Fruit fly (Drosophila melanogaster) whole organism, embryonic: ENCODE data around the gene CG43085.

Experiments used
- Atf-2 ChIP-seq: fragments of 200-800 bp; sonication (Bioruptor generic); optimal IDR thresholded peaks from 2 replicates; lab custom pipeline; 2016; ENCODE audit warnings: missing biosample characterization, missing genetic modification characterization
- B-H2 ChIP-seq: fragments of 200-800 bp; sonication (Bioruptor generic); optimal IDR thresholded peaks from 2 replicates; lab custom pipeline; 2018; ENCODE audit warnings: missing biosample characterization, mild to moderate bottlenecking, missing genetic modification characterization
- Blimp-1 ChIP-seq: fragments of 200-800 bp; sonication (Bioruptor generic); optimal IDR thresholded peaks from 3 replicates; lab custom pipeline; 2018; ENCODE audit warnings: missing biosample characterization, missing genetic modification characterization, mild to moderate bottlenecking, moderate library complexity, missing genetic modification reagents
- CG10209 ChIP-seq: fragments of 200-800 bp; sonication (Bioruptor generic); optimal IDR thresholded peaks from 3 replicates; lab custom pipeline; 2017; ENCODE audit warnings: missing biosample characterization, mild to moderate bottlenecking, missing genetic modification characterization, missing genetic modification reagents
- CG12744 ChIP-seq: fragments of 200-800 bp; sonication (Bioruptor generic); optimal IDR thresholded peaks from 2 replicates; lab custom pipeline; 2016; ENCODE audit warnings: missing biosample characterization, missing genetic modification characterization
- CG15011 ChIP-seq: fragments of 200-800 bp; sonication (Bioruptor generic); optimal IDR thresholded peaks from 3 replicates; lab custom pipeline; 2018; ENCODE audit warnings: missing biosample characterization, mild to moderate bottlenecking, missing genetic modification characterization
- CG15479 ChIP-seq: fragments of 200-800 bp; sonication (Bioruptor generic); optimal IDR thresholded peaks from 3 replicates; lab custom pipeline; 2019; ENCODE audit warnings: missing biosample characterization, mild to moderate bottlenecking, missing genetic modification characterization, moderate library complexity
- CG15696 ChIP-seq: fragments of 200-800 bp; sonication (Bioruptor generic); optimal IDR thresholded peaks from 2 replicates; lab custom pipeline; 2019; ENCODE audit warnings: missing biosample characterization, mild to moderate bottlenecking, missing genetic modification characterization, moderate library complexity
- CG17829 ChIP-seq: fragments of 200-800 bp; optimal IDR thresholded peaks from 2 replicates; lab custom pipeline; 2019; ENCODE audit warnings: missing biosample characterization, mild to moderate bottlenecking, missing genetic modification characterization, moderate library complexity
- CG2202 ChIP-seq: fragments of 200-800 bp; sonication (Bioruptor generic); optimal IDR thresholded peaks from 2 replicates; lab custom pipeline; 2018; ENCODE audit warnings: missing biosample characterization, mild to moderate bottlenecking, missing genetic modification characterization
- CG30020 ChIP-seq: fragments of 200-800 bp; optimal IDR thresholded peaks from 2 replicates; lab custom pipeline; 2019; ENCODE audit warnings: missing biosample characterization, mild to moderate bottlenecking, missing genetic modification characterization, moderate library complexity
- CG4360 ChIP-seq: fragments of 200-800 bp; sonication (Bioruptor generic); IDR thresholded peaks from 2 replicates; pipeline ENCODE4 v1.3.6; 2022; ENCODE audit warnings: missing biosample characterization, missing genetic modification characterization
- CG6765 ChIP-seq: fragments of 200-800 bp; sonication (Bioruptor generic); optimal IDR thresholded peaks from 3 replicates; lab custom pipeline; 2017; ENCODE audit warnings: missing biosample characterization, mild to moderate bottlenecking, missing genetic modification characterization
- CG6813 ChIP-seq: fragments of 200-800 bp; sonication (Bioruptor generic); optimal IDR thresholded peaks from 2 replicates; lab custom pipeline; 2017; ENCODE audit warnings: missing biosample characterization, missing genetic modification characterization, mild to moderate bottlenecking, moderate library complexity, missing genetic modification reagents
- CG7786 ChIP-seq: fragments of 200-800 bp; sonication (Bioruptor generic); optimal IDR thresholded peaks from 2 replicates; lab custom pipeline; 2016; ENCODE audit warnings: missing biosample characterization, missing genetic modification characterization
- CG8944 ChIP-seq: fragments of 200-800 bp; sonication (Bioruptor generic); optimal IDR thresholded peaks from 3 replicates; lab custom pipeline; 2016; ENCODE audit warnings: missing biosample characterization, missing genetic modification characterization
- D ChIP-seq, 2 experiments: fragments of 200-800 bp in 1 of 2; fragments of >200 bp in 1 of 2; sonication (Bioruptor generic) in 1 of 2; optimal IDR thresholded peaks; 2 replicates in 1 of 2; 3 replicates in 1 of 2; lab custom pipeline; 2017; ENCODE audit warnings: mild to moderate bottlenecking in 1 of 2, missing biosample characterization in 1 of 2, missing genetic modification characterization in 1 of 2, missing genetic modification reagents in 1 of 2
- Dek ChIP-seq: fragments of 200-800 bp; sonication (Bioruptor generic); optimal IDR thresholded peaks from 3 replicates; lab custom pipeline; 2019; ENCODE audit warnings: missing biosample characterization, mild to moderate bottlenecking, missing genetic modification characterization, moderate library complexity
- Elba2 ChIP-seq: fragments of 200-800 bp; sonication (Bioruptor generic); optimal IDR thresholded peaks from 3 replicates; lab custom pipeline; 2016; ENCODE audit warnings: missing biosample characterization, missing genetic modification characterization
- HmgZ ChIP-seq: fragments of 200-800 bp; sonication (Bioruptor generic); optimal IDR thresholded peaks from 2 replicates; lab custom pipeline; 2018; ENCODE audit warnings: missing biosample characterization, mild to moderate bottlenecking, missing genetic modification characterization
- Mrtf ChIP-seq: fragments of 200-800 bp; sonication (Bioruptor generic); IDR thresholded peaks from 3 replicates; pipeline ENCODE4 v1.3.6; 2022; ENCODE audit warnings: missing biosample characterization, missing genetic modification characterization
- Myb ChIP-seq: fragments of 200-800 bp; sonication (Bioruptor generic); optimal IDR thresholded peaks from 2 replicates; lab custom pipeline; 2016; ENCODE audit warnings: missing biosample characterization, missing genetic modification characterization
- Oaz ChIP-seq: fragments of 200-800 bp; sonication (Bioruptor generic); IDR thresholded peaks from 2 replicates; pipeline ENCODE4 v1.3.6; 2022; ENCODE audit warnings: missing biosample characterization, missing genetic modification characterization
- Opbp ChIP-seq: fragments of 200-800 bp; sonication (Bioruptor generic); IDR thresholded peaks from 3 replicates; pipeline ENCODE4 v1.3.6; 2022; ENCODE audit warnings: missing biosample characterization, missing genetic modification characterization; ENCODE audit not compliant: partially characterized antibody
- PHDP ChIP-seq: fragments of 200-800 bp; sonication (Bioruptor generic); optimal IDR thresholded peaks from 3 replicates; lab custom pipeline; 2018; ENCODE audit warnings: missing biosample characterization, mild to moderate bottlenecking, missing genetic modification characterization, moderate library complexity
- Ptx1 ChIP-seq: fragments of 200-800 bp; sonication (Bioruptor generic); IDR thresholded peaks from 2 replicates; pipeline ENCODE4 v1.3.6; 2022; ENCODE audit warnings: missing biosample characterization, missing genetic modification characterization
- Ravus ChIP-seq: fragments of 200-800 bp; sonication (Bioruptor generic); IDR thresholded peaks from 2 replicates; pipeline ENCODE4 v1.3.6; 2022; ENCODE audit warnings: missing biosample characterization, missing genetic modification characterization
- Six4 ChIP-seq: fragments of 200-800 bp; sonication (Bioruptor generic); optimal IDR thresholded peaks from 2 replicates; lab custom pipeline; 2016; ENCODE audit warnings: missing biosample characterization, missing genetic modification characterization
- Sox102F ChIP-seq: fragments of 200-800 bp; sonication (Bioruptor generic); optimal IDR thresholded peaks from 2 replicates; lab custom pipeline; 2018; ENCODE audit warnings: missing biosample characterization, mild to moderate bottlenecking, missing genetic modification characterization, moderate library complexity
- Ssrp ChIP-seq: fragments of 200-800 bp; sonication (Bioruptor generic); optimal IDR thresholded peaks from 2 replicates; lab custom pipeline; 2018; ENCODE audit warnings: missing biosample characterization, mild to moderate bottlenecking, missing genetic modification characterization, moderate library complexity
- Vsx1 ChIP-seq: fragments of 200-800 bp; sonication (Bioruptor generic); optimal IDR thresholded peaks from 2 replicates; lab custom pipeline; 2017; ENCODE audit warnings: missing biosample characterization, mild to moderate bottlenecking, missing genetic modification characterization, missing genetic modification reagents
- ap ChIP-seq: fragments of 200-800 bp; sonication (Bioruptor generic); IDR thresholded peaks from 2 replicates; pipeline ENCODE4 v1.3.6; 2022; ENCODE audit warnings: missing biosample characterization, missing genetic modification characterization
- btn ChIP-seq: fragments of 200-800 bp; sonication (Bioruptor generic); optimal IDR thresholded peaks from 2 replicates; lab custom pipeline; 2016; ENCODE audit warnings: missing biosample characterization, missing genetic modification characterization
- cas ChIP-seq: fragments of 200-800 bp; sonication (Bioruptor generic); IDR thresholded peaks from 2 replicates; pipeline ENCODE4 v1.3.6; 2022; ENCODE audit warnings: missing biosample characterization, missing genetic modification characterization
- dmrt99B ChIP-seq: fragments of 200-800 bp; sonication (Bioruptor generic); optimal IDR thresholded peaks from 2 replicates; lab custom pipeline; 2018; ENCODE audit warnings: missing biosample characterization, mild to moderate bottlenecking, missing genetic modification characterization, moderate library complexity
- eyg ChIP-seq: fragments of 200-800 bp; sonication (Bioruptor generic); optimal IDR thresholded peaks from 3 replicates; lab custom pipeline; 2016; ENCODE audit warnings: missing biosample characterization, missing genetic modification characterization
- fd64A ChIP-seq: fragments of 200-800 bp; sonication (Bioruptor generic); optimal IDR thresholded peaks from 3 replicates; lab custom pipeline; 2018; ENCODE audit warnings: missing biosample characterization, mild to moderate bottlenecking, missing genetic modification characterization
- kah ChIP-seq: fragments of 200-800 bp; sonication (Bioruptor generic); optimal IDR thresholded peaks from 2 replicates; lab custom pipeline; 2018; ENCODE audit warnings: missing biosample characterization, mild to moderate bottlenecking, missing genetic modification characterization
- kni ChIP-seq: fragments of 200-800 bp; sonication (Bioruptor generic); optimal IDR thresholded peaks from 3 replicates; lab custom pipeline; 2017; ENCODE audit warnings: mild to moderate bottlenecking, missing biosample characterization, missing genetic modification reagents, missing genetic modification characterization
- lilli ChIP-seq: fragments of 200-800 bp; sonication (Bioruptor generic); optimal IDR thresholded peaks from 3 replicates; lab custom pipeline; 2016; ENCODE audit warnings: missing biosample characterization, missing genetic modification characterization
- mirr ChIP-seq: fragments of 200-800 bp; sonication (Bioruptor generic); optimal IDR thresholded peaks from 3 replicates; lab custom pipeline; 2018; ENCODE audit warnings: missing biosample characterization, mild to moderate bottlenecking, missing genetic modification characterization
- psq ChIP-seq: fragments of 200-800 bp; sonication (Bioruptor generic); optimal IDR thresholded peaks from 2 replicates; lab custom pipeline; 2017; ENCODE audit warnings: missing biosample characterization, missing genetic modification characterization
- sim ChIP-seq: fragments of 200-800 bp; sonication (Bioruptor generic); IDR thresholded peaks from 2 replicates; pipeline ENCODE4 v1.3.6; 2022; ENCODE audit warnings: missing biosample characterization, missing genetic modification characterization
- slbo ChIP-seq: fragments of 200-800 bp; sonication (Bioruptor generic); IDR thresholded peaks from 2 replicates; pipeline ENCODE4 v1.3.6; 2022; ENCODE audit warnings: missing biosample characterization, missing genetic modification characterization
- stwl ChIP-seq: fragments of 200-800 bp; sonication (Bioruptor generic); optimal IDR thresholded peaks from 3 replicates; lab custom pipeline; 2018; ENCODE audit warnings: missing biosample characterization, mild to moderate bottlenecking, missing genetic modification characterization, moderate library complexity
- toy ChIP-seq: fragments of 200-800 bp; sonication (Bioruptor generic); IDR thresholded peaks from 2 replicates; pipeline ENCODE4 v1.3.6; 2022; ENCODE audit warnings: missing biosample characterization, missing genetic modification characterization
- vvl ChIP-seq: fragments of 200-800 bp; sonication (Bioruptor generic); IDR thresholded peaks from 2 replicates; pipeline ENCODE4 v1.3.6; 2022; ENCODE audit warnings: missing biosample characterization, missing genetic modification characterization
- zf30C ChIP-seq: fragments of 200-800 bp; sonication (Bioruptor generic); optimal IDR thresholded peaks from 3 replicates; lab custom pipeline; 2018; ENCODE audit warnings: missing biosample characterization, mild to moderate bottlenecking, missing genetic modification characterization
- zfh1 ChIP-seq: fragments of 200-800 bp; sonication (Bioruptor generic); IDR thresholded peaks from 3 replicates; pipeline ENCODE4 v1.3.6; 2022; ENCODE audit warnings: missing biosample characterization, missing genetic modification characterization

Gene CG43085

dm6 chr3L:17657728-17658379, 11.3 kb upstream of the CG43085 start (continued):
- no peak for TF ChIP-seq CG6765
- peak; percentile 22 for TF ChIP-seq CG2202
- peak; percentile 7 for TF ChIP-seq CG15479 (GFP tag; lab: Kevin White, UChicago)
- TF ChIP-seq btn (GFP tag; lab: Kevin White, UChicago), result no peak
- TF ChIP-seq psq (GFP tag; lab: Kevin White, UChicago), result no peak
- no peak for TF ChIP-seq Opbp (GFP tag; lab: Robert Waterston, UW)
- no peak for TF ChIP-seq Vsx1
- TF ChIP-seq Mrtf (GFP tag; lab: Robert Waterston, UW), result no peak
- no peak for TF ChIP-seq Myb
- no peak for TF ChIP-seq eyg (GFP tag; lab: Kevin White, UChicago)
- TF ChIP-seq dmrt99B (tag; lab: Kevin White, UChicago), result peak; percentile 54
- TF ChIP-seq Ravus (GFP tag; lab: Robert Waterston, UW), result no peak
- TF ChIP-seq Oaz (GFP tag; lab: Robert Waterston, UW), result no peak
- TF ChIP-seq Sox102F (GFP tag; lab: Kevin White, UChicago), result peak; percentile 61
- no peak for TF ChIP-seq CG15011 (GFP tag; lab: Kevin White, UChicago)
- no peak for TF ChIP-seq CG30020 (tag; lab: Kevin White, UChicago)
- TF ChIP-seq lilli (GFP tag; lab: Kevin White, UChicago), result peak; percentile 43
- TF ChIP-seq Six4 (GFP tag; lab: Kevin White, UChicago), result peak; percentile 12
- TF ChIP-seq Atf-2, result no peak
- TF ChIP-seq CG12744 (GFP tag; lab: Kevin White, UChicago), result peak; percentile 22
- TF ChIP-seq fd64A, result no peak
- TF ChIP-seq mirr (GFP tag; lab: Kevin White, UChicago), result no peak
- TF ChIP-seq ap (GFP tag; lab: Robert Waterston, UW), result no peak
- TF ChIP-seq Blimp-1 (GFP tag; lab: Kevin White, UChicago), result peak; percentile 50
- TF ChIP-seq CG10209 (GFP tag; lab: Kevin White, UChicago), result no peak
- peak; percentile 44 for TF ChIP-seq Ssrp
- peak; percentile 30; the same call in 1 of the 2 replicates for TF ChIP-seq CG4360 (GFP tag; lab: Robert Waterston, UW)
- TF ChIP-seq zfh1 (GFP tag; lab: Robert Waterston, UW), result 0 out of 3 replicates have a peak, but pooled peaks have one; percentile 35
- no peak for TF ChIP-seq kah
- no peak for TF ChIP-seq toy (GFP tag; lab: Robert Waterston, UW)
- no peak for TF ChIP-seq vvl
- TF ChIP-seq B-H2 (GFP tag; lab: Kevin White, UChicago), result no peak
- no peak for TF ChIP-seq sim (GFP tag; lab: Robert Waterston, UW)
- 0 out of 2 replicates have a peak, but pooled peaks have one; percentile 18 for TF ChIP-seq Ptx1 (GFP tag; lab: Robert Waterston, UW)
- no peak for TF ChIP-seq CG8944
- peak; percentile 50 for TF ChIP-seq CG17829 (tag; lab: Kevin White, UChicago)
- no peak for TF ChIP-seq Dek (tag; lab: Kevin White, UChicago)
- TF ChIP-seq zf30C (GFP tag; lab: Kevin White, UChicago), result no peak
- no peak for TF ChIP-seq Elba2
- TF ChIP-seq cas, result no peak
- TF ChIP-seq CG7786 (GFP tag; lab: Kevin White, UChicago), result no peak
- TF ChIP-seq stwl (tag; lab: Kevin White, UChicago), result no peak
- TF ChIP-seq slbo, result peak; percentile 43; the same call in 1 of the 2 replicates
- no peak for TF ChIP-seq CG6813 (GFP tag; lab: Kevin White, UChicago)
- TF ChIP-seq D (optimal IDR thresholded peaks at IDR 0.05; lab: Kevin White, UChicago), result no peak
- TF ChIP-seq D (GFP tag; optimal IDR thresholded peaks at IDR 0.05; lab: Kevin White, UChicago), result peak; percentile 25
- TF ChIP-seq CG15696 (tag; lab: Kevin White, UChicago), result peak; percentile 20
- peak; percentile 59 for TF ChIP-seq PHDP
- TF ChIP-seq kni (GFP tag; lab: Kevin White, UChicago), result no peak
- peak; percentile 34 for TF ChIP-seq HmgZ (tag; lab: Kevin White, UChicago)
